Fruit fly (Drosophila melanogaster) whole organism, embryonic: Measurements from ENCODE around the gene CG5644.

Source experiments
- ATbp ChIP-seq: fragments of 200-800 bp; sonication (Bioruptor generic); optimal IDR thresholded peaks from 2 replicates; lab custom pipeline; 2017; ENCODE audit warnings: missing biosample characterization, mild to moderate bottlenecking, missing genetic modification characterization, missing genetic modification reagents
- Asciz ChIP-seq: fragments of 200-800 bp; sonication (Bioruptor generic); optimal IDR thresholded peaks from 2 replicates; lab custom pipeline; 2017; ENCODE audit warnings: missing biosample characterization, mild to moderate bottlenecking, missing genetic modification characterization, missing genetic modification reagents
- B-H2 ChIP-seq: fragments of 200-800 bp; sonication (Bioruptor generic); optimal IDR thresholded peaks from 2 replicates; lab custom pipeline; 2018; ENCODE audit warnings: missing biosample characterization, mild to moderate bottlenecking, missing genetic modification characterization
- CG10209 ChIP-seq: fragments of 200-800 bp; sonication (Bioruptor generic); optimal IDR thresholded peaks from 3 replicates; lab custom pipeline; 2017; ENCODE audit warnings: missing biosample characterization, mild to moderate bottlenecking, missing genetic modification characterization, missing genetic modification reagents
- CG11247 ChIP-seq: fragments of 200-800 bp; sonication (Bioruptor generic); IDR thresholded peaks from 2 replicates; pipeline ENCODE4 v1.3.6; 2022; ENCODE audit warnings: missing biosample characterization, missing genetic modification characterization
- CG11504 ChIP-seq: fragments of 200-800 bp; sonication (Bioruptor generic); optimal IDR thresholded peaks from 3 replicates; lab custom pipeline; 2019; ENCODE audit warnings: missing biosample characterization, mild to moderate bottlenecking, missing genetic modification characterization, moderate library complexity
- CG1233 ChIP-seq: fragments of 200-800 bp; sonication (Bioruptor generic); optimal IDR thresholded peaks from 4 replicates; lab custom pipeline; 2018; ENCODE audit warnings: missing biosample characterization, mild to moderate bottlenecking, missing genetic modification characterization
- CG12659 ChIP-seq: fragments of 200-800 bp; sonication (Bioruptor generic); optimal IDR thresholded peaks from 3 replicates; lab custom pipeline; 2017; ENCODE audit warnings: mild to moderate bottlenecking, missing biosample characterization, missing genetic modification reagents, missing genetic modification characterization
- CG1529 ChIP-seq: fragments of 200-800 bp; sonication (Bioruptor generic); optimal IDR thresholded peaks from 3 replicates; lab custom pipeline; 2018; ENCODE audit warnings: missing biosample characterization, missing genetic modification characterization
- CG15696 ChIP-seq: fragments of 200-800 bp; sonication (Bioruptor generic); optimal IDR thresholded peaks from 2 replicates; lab custom pipeline; 2019; ENCODE audit warnings: missing biosample characterization, mild to moderate bottlenecking, missing genetic modification characterization, moderate library complexity
- CG18619 ChIP-seq: fragments of 200-800 bp; sonication (Bioruptor generic); optimal IDR thresholded peaks from 3 replicates; lab custom pipeline; 2017; ENCODE audit warnings: missing biosample characterization, mild to moderate bottlenecking, missing genetic modification characterization
- CG2129 ChIP-seq: fragments of 200-800 bp; sonication (Bioruptor generic); IDR thresholded peaks from 2 replicates; pipeline ENCODE4 v1.3.6; 2022; ENCODE audit warnings: missing biosample characterization, missing genetic modification characterization; ENCODE audit not compliant: partially characterized antibody
- CG2202 ChIP-seq: fragments of 200-800 bp; sonication (Bioruptor generic); optimal IDR thresholded peaks from 2 replicates; lab custom pipeline; 2018; ENCODE audit warnings: missing biosample characterization, mild to moderate bottlenecking, missing genetic modification characterization
- CG2889 ChIP-seq: fragments of 200-800 bp; sonication (Bioruptor generic); IDR thresholded peaks from 3 replicates; pipeline ENCODE4 v1.3.6; 2022; ENCODE audit warnings: missing biosample characterization, missing genetic modification characterization
- CG31388 ChIP-seq: fragments of 200-800 bp; sonication (Bioruptor generic); optimal IDR thresholded peaks from 2 replicates; lab custom pipeline; 2016; ENCODE audit warnings: missing biosample characterization, missing genetic modification characterization
- CG3726 ChIP-seq: fragments of 200-800 bp; sonication (Bioruptor generic); IDR thresholded peaks from 3 replicates; pipeline ENCODE4, ENCODE4 v1.3.6; 2022; ENCODE audit warnings: missing biosample characterization, missing genetic modification characterization
- CG5245 ChIP-seq: fragments of 200-800 bp; sonication (Bioruptor generic); optimal IDR thresholded peaks from 3 replicates; lab custom pipeline; 2016; ENCODE audit warnings: missing biosample characterization, missing genetic modification characterization
- CG6854 ChIP-seq: fragments of 200-800 bp; sonication (Bioruptor generic); optimal IDR thresholded peaks from 3 replicates; lab custom pipeline; 2017; ENCODE audit warnings: missing biosample characterization, mild to moderate bottlenecking, missing genetic modification characterization
- CG7372 ChIP-seq: fragments of 200-800 bp; sonication (Bioruptor generic); IDR thresholded peaks from 2 replicates; pipeline ENCODE4 v1.3.6; 2022; ENCODE audit warnings: missing biosample characterization, missing genetic modification characterization
- CG7745 ChIP-seq: fragments of 200-800 bp; sonication (Bioruptor generic); optimal IDR thresholded peaks from 2 replicates; lab custom pipeline; 2018; ENCODE audit warnings: missing biosample characterization, mild to moderate bottlenecking, missing genetic modification characterization, moderate library complexity
- CG9215 ChIP-seq: fragments of 200-800 bp; sonication (Bioruptor generic); IDR thresholded peaks from 2 replicates; pipeline ENCODE4 v1.3.6; 2022; ENCODE audit warnings: missing biosample characterization, missing genetic modification characterization
- CG9876 ChIP-seq: fragments of 200-800 bp; sonication (Bioruptor generic); optimal IDR thresholded peaks from 2 replicates; lab custom pipeline; 2016; ENCODE audit warnings: missing biosample characterization, missing genetic modification characterization
- CkIIα-i1 ChIP-seq: fragments of 200-800 bp; sonication (Bioruptor generic); IDR thresholded peaks from 2 replicates; pipeline ENCODE4 v1.3.6; 2022; ENCODE audit warnings: missing biosample characterization, missing genetic modification characterization
- Dfd ChIP-seq, 2 experiments: fragments of >200 bp; optimal IDR thresholded peaks; 2 replicates each; lab custom pipeline; 2017; ENCODE audit warnings: missing biosample characterization in 2 of 2, missing genetic modification characterization in 2 of 2
- Elba2 ChIP-seq: fragments of 200-800 bp; sonication (Bioruptor generic); optimal IDR thresholded peaks from 3 replicates; lab custom pipeline; 2016; ENCODE audit warnings: missing biosample characterization, missing genetic modification characterization
- Ets97D ChIP-seq: fragments of 200-800 bp; sonication (Bioruptor generic); optimal IDR thresholded peaks from 3 replicates; lab custom pipeline; 2016; ENCODE audit warnings: missing biosample characterization, missing genetic modification characterization
- H15 ChIP-seq: fragments of 200-800 bp; sonication (Bioruptor generic); IDR thresholded peaks from 3 replicates; pipeline ENCODE4 v1.3.6; 2022; ENCODE audit warnings: missing biosample characterization, missing genetic modification characterization
- Hr3 ChIP-seq: fragments of 200-800 bp; sonication (Bioruptor generic); optimal IDR thresholded peaks from 3 replicates; lab custom pipeline; 2016; ENCODE audit warnings: missing biosample characterization, missing genetic modification characterization
- MBD-R2 ChIP-seq: fragments of 200-800 bp; sonication (Bioruptor generic); IDR thresholded peaks from 2 replicates; pipeline ENCODE4 v1.3.6; 2022; ENCODE audit warnings: missing biosample characterization, missing genetic modification characterization
- Nf-YB ChIP-seq: fragments of 200-800 bp; sonication (Bioruptor generic); optimal IDR thresholded peaks from 3 replicates; lab custom pipeline; 2019; ENCODE audit warnings: missing biosample characterization, mild to moderate bottlenecking, missing genetic modification characterization, moderate library complexity
- Oaz ChIP-seq: fragments of 200-800 bp; sonication (Bioruptor generic); IDR thresholded peaks from 2 replicates; pipeline ENCODE4 v1.3.6; 2022; ENCODE audit warnings: missing biosample characterization, missing genetic modification characterization
- Oli ChIP-seq: fragments of 200-800 bp; sonication (Bioruptor generic); optimal IDR thresholded peaks from 2 replicates; lab custom pipeline; 2018; ENCODE audit warnings: missing biosample characterization, mild to moderate bottlenecking, missing genetic modification characterization, moderate library complexity
- Sox100B ChIP-seq: fragments of 200-800 bp; sonication (Bioruptor generic); optimal IDR thresholded peaks from 3 replicates; lab custom pipeline; 2018; ENCODE audit warnings: missing biosample characterization, mild to moderate bottlenecking, missing genetic modification characterization
- Taf1 ChIP-seq: fragments of 200-800 bp; sonication (Bioruptor generic); IDR thresholded peaks from 2 replicates; pipeline ENCODE4 v1.3.6; 2022; ENCODE audit warnings: missing biosample characterization, missing genetic modification characterization
- amos ChIP-seq: fragments of 200-800 bp; sonication (Bioruptor generic); IDR thresholded peaks from 2 replicates; pipeline ENCODE4 v1.3.6; 2022; ENCODE audit warnings: missing biosample characterization, missing genetic modification characterization; ENCODE audit not compliant: partially characterized antibody
- disco-r ChIP-seq: fragments of 200-800 bp; sonication (Bioruptor generic); optimal IDR thresholded peaks from 2 replicates; lab custom pipeline; 2016; ENCODE audit warnings: missing biosample characterization, missing genetic modification characterization
- en ChIP-seq: fragments of 200-800 bp; sonication (Bioruptor generic); optimal IDR thresholded peaks from 2 replicates; lab custom pipeline; 2016; ENCODE audit warnings: missing biosample characterization, missing genetic modification characterization
- exex ChIP-seq: fragments of 200-800 bp; sonication (Bioruptor generic); optimal IDR thresholded peaks from 4 replicates; lab custom pipeline; 2018; ENCODE audit warnings: missing biosample characterization, mild to moderate bottlenecking, missing genetic modification characterization, moderate library complexity
- gt ChIP-seq: fragments of 200-800 bp; sonication (Bioruptor generic); IDR thresholded peaks from 2 replicates; pipeline ENCODE4 v1.3.6; 2022; ENCODE audit warnings: missing biosample characterization, missing genetic modification characterization
- her ChIP-seq: fragments of 200-800 bp; sonication (Bioruptor generic); optimal IDR thresholded peaks from 2 replicates; lab custom pipeline; 2016; ENCODE audit warnings: missing biosample characterization, missing genetic modification characterization
- jumu ChIP-seq: fragments of 200-800 bp; sonication (Bioruptor generic); optimal IDR thresholded peaks from 3 replicates; lab custom pipeline; 2016; ENCODE audit warnings: missing biosample characterization, missing genetic modification characterization
- ken ChIP-seq: fragments of 200-800 bp; sonication (Bioruptor generic); IDR thresholded peaks from 3 replicates; pipeline ENCODE4 v1.3.6; 2022; ENCODE audit warnings: missing biosample characterization, missing genetic modification characterization
- klu ChIP-seq: fragments of 200-800 bp; sonication (Bioruptor generic); IDR thresholded peaks from 2 replicates; pipeline ENCODE4 v1.3.6; 2022; ENCODE audit warnings: missing biosample characterization, missing genetic modification characterization
- luna ChIP-seq: fragments of 200-800 bp; sonication (Bioruptor generic); optimal IDR thresholded peaks from 2 replicates; lab custom pipeline; 2016; ENCODE audit warnings: missing biosample characterization, missing genetic modification characterization
- nerfin-2 ChIP-seq: fragments of 200-800 bp; sonication (Bioruptor generic); IDR thresholded peaks from 2 replicates; pipeline ENCODE4 v1.3.6; 2022; ENCODE audit warnings: missing biosample characterization, missing genetic modification characterization; ENCODE audit not compliant: partially characterized antibody
- pum ChIP-seq: fragments of 200-800 bp; sonication (Bioruptor generic); optimal IDR thresholded peaks from 2 replicates; lab custom pipeline; 2016; ENCODE audit warnings: missing biosample characterization, missing genetic modification characterization
- scrt ChIP-seq: fragments of 200-800 bp; sonication (Bioruptor generic); optimal IDR thresholded peaks from 2 replicates; lab custom pipeline; 2018; ENCODE audit warnings: missing biosample characterization, mild to moderate bottlenecking, missing genetic modification characterization, moderate library complexity
- slou ChIP-seq: fragments of 200-800 bp; sonication (Bioruptor generic); optimal IDR thresholded peaks from 3 replicates; lab custom pipeline; 2016; ENCODE audit warnings: missing biosample characterization, missing genetic modification characterization
- tgo ChIP-seq: fragments of 200-800 bp; sonication (Bioruptor generic); IDR thresholded peaks from 3 replicates; pipeline ENCODE4 v1.3.6; 2022; ENCODE audit warnings: missing biosample characterization, missing genetic modification characterization
- tup ChIP-seq: fragments of 200-800 bp; sonication (Bioruptor generic); optimal IDR thresholded peaks from 2 replicates; lab custom pipeline; 2016; ENCODE audit warnings: missing biosample characterization, mild to moderate bottlenecking, missing genetic modification characterization, moderate library complexity
- unc-4 ChIP-seq: fragments of 200-800 bp; sonication (Bioruptor generic); IDR thresholded peaks from 2 replicates; pipeline ENCODE4 v1.3.6; 2022; ENCODE audit warnings: missing biosample characterization, missing genetic modification characterization; ENCODE audit not compliant: partially characterized antibody

Gene CG5644

DNA sequence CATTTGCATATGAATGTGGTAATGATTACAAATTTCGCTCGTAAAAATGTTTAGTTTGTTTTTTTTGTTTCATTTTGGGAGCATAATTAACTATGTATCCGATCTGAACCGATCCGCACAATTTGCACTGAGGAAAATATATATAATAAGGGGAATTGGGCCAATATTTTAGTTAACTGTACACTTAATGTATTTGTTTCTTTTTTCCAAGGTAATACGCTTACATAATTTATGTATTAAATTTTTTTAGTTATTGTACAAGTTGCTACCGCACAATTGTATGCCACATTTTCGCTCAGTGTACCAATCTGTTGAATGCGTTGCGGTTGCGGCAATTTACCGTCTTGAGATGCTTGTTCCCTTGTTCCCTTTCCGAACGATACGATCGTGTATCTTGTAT is 46.0 kb upstream of the CG5644 start (continued):
- TF ChIP-seq CG2129 (GFP tag; lab: Robert Waterston, UW) (no peak), scrt (GFP tag; lab: Kevin White, UChicago) (peak; percentile 70), CG7372 (peak; percentile 87), B-H2 (GFP tag; lab: Kevin White, UChicago) (no peak), nerfin-2 (GFP tag; lab: Robert Waterston, UW) (no peak), Nf-YB (GFP tag; lab: Kevin White, UChicago) (peak; percentile 53), ATbp (GFP tag; lab: Kevin White, UChicago) (peak; percentile 82), CG7745 (tag; lab: Kevin White, UChicago) (no peak), CkIIα-i1 (no peak), tup (GFP tag; lab: Kevin White, UChicago) (peak; percentile 60), CG12659 (GFP tag; lab: Kevin White, UChicago) (peak; percentile 77), Oli (peak; percentile 91), pum (GFP tag; lab: Kevin White, UChicago) (peak; percentile 79), klu (GFP tag; lab: Robert Waterston, UW) (peak; percentile 78), amos (GFP tag; lab: Robert Waterston, UW) (no peak), Taf1 (peak; percentile 72), CG10209 (GFP tag; lab: Kevin White, UChicago) (peak; percentile 77), her (GFP tag; lab: Kevin White, UChicago) (peak; percentile 37), unc-4 (GFP tag; lab: Robert Waterston, UW) (no peak), Oaz (GFP tag; lab: Robert Waterston, UW) (peak; percentile 78), CG15696 (peak; percentile 86), CG11504 (peak; percentile 90), CG9215 (peak; percentile 75), MBD-R2 (GFP tag; lab: Robert Waterston, UW) (peak; percentile 62), CG18619 (GFP tag; lab: Kevin White, UChicago) (peak; percentile 60), CG3726 (GFP tag; lab: Robert Waterston, UW) (peak; percentile 86), jumu (GFP tag; lab: Kevin White, UChicago) (peak; percentile 67), CG2202 (tag; lab: Kevin White, UChicago) (peak; percentile 57), Dfd (GFP tag; optimal IDR thresholded peaks at IDR 0.05; lab: Kevin White, UChicago) (no peak), Hr3 (GFP tag; lab: Kevin White, UChicago) (peak; percentile 81), CG1233 (GFP tag; lab: Kevin White, UChicago) (peak; percentile 78), tgo (GFP tag; lab: Robert Waterston, UW) (peak; percentile 90), CG2889 (GFP tag; lab: Robert Waterston, UW) (peak; percentile 77; the same call in 2 of the 3 replicates), CG6854 (peak; percentile 33), en (GFP tag; lab: Kevin White, UChicago) (peak; percentile 61), ken (GFP tag; lab: Robert Waterston, UW) (peak; percentile 88), luna (peak; percentile 38), exex (peak; percentile 15), CG9876 (GFP tag; lab: Kevin White, UChicago) (peak; percentile 20), CG31388 (GFP tag; lab: Kevin White, UChicago) (peak; percentile 40), H15 (peak; percentile 92), Elba2 (GFP tag; lab: Kevin White, UChicago) (peak; percentile 19), slou (GFP tag; lab: Kevin White, UChicago) (peak; percentile 54), Asciz (peak; percentile 84), CG11247 (peak; percentile 78), disco-r (GFP tag; lab: Kevin White, UChicago) (peak; percentile 29), gt (peak; percentile 77), CG5245 (peak; percentile 71), CG1529 (GFP tag; lab: Kevin White, UChicago) (peak; percentile 74), Ets97D (GFP tag; lab: Kevin White, UChicago) (peak; percentile 35), Sox100B (GFP tag; lab: Kevin White, UChicago) (peak; percentile 82)
